Fruit fly (Drosophila melanogaster) whole organism, embryonic: Measurements from ENCODE around the gene CG43448.

Source experiments
- Ada2b ChIP-seq: fragments of 200-800 bp; sonication (Bioruptor generic); IDR thresholded peaks from 2 replicates; pipeline ENCODE4 v1.3.6; 2022; ENCODE audit warnings: missing biosample characterization, missing genetic modification characterization
- Atf3 ChIP-seq: fragments of 200-800 bp; sonication (Bioruptor generic); optimal IDR thresholded peaks from 3 replicates; lab custom pipeline; 2016; ENCODE audit warnings: missing biosample characterization, missing genetic modification characterization
- B-H2 ChIP-seq: fragments of 200-800 bp; sonication (Bioruptor generic); optimal IDR thresholded peaks from 2 replicates; lab custom pipeline; 2018; ENCODE audit warnings: missing biosample characterization, mild to moderate bottlenecking, missing genetic modification characterization
- BtbVII ChIP-seq: fragments of 200-800 bp; sonication (Bioruptor generic); optimal IDR thresholded peaks from 3 replicates; lab custom pipeline; 2017; ENCODE audit warnings: missing biosample characterization, mild to moderate bottlenecking, missing genetic modification characterization
- Bteb2 ChIP-seq: fragments of 200-800 bp; sonication (Bioruptor generic); optimal IDR thresholded peaks from 2 replicates; lab custom pipeline; 2016; ENCODE audit warnings: missing biosample characterization, missing genetic modification characterization
- CG10431 ChIP-seq: fragments of 200-800 bp; sonication (Bioruptor generic); optimal IDR thresholded peaks from 3 replicates; lab custom pipeline; 2018; ENCODE audit warnings: missing biosample characterization, mild to moderate bottlenecking, missing genetic modification characterization
- CG10462 ChIP-seq: fragments of 200-800 bp; sonication (Bioruptor generic); optimal IDR thresholded peaks from 2 replicates; lab custom pipeline; 2016; ENCODE audit warnings: missing biosample characterization, missing genetic modification characterization
- CG11085 ChIP-seq: fragments of 200-800 bp; sonication (Bioruptor generic); IDR thresholded peaks from 2 replicates; pipeline ENCODE4 v1.3.6; 2022; ENCODE audit warnings: missing biosample characterization, missing genetic modification characterization
- CG12071 ChIP-seq: fragments of 200-800 bp; sonication (Bioruptor generic); optimal IDR thresholded peaks from 3 replicates; lab custom pipeline; 2018; ENCODE audit warnings: missing biosample characterization, mild to moderate bottlenecking, missing genetic modification characterization
- CG13624 ChIP-seq: fragments of 200-800 bp; sonication (Bioruptor generic); optimal IDR thresholded peaks from 2 replicates; lab custom pipeline; 2016; ENCODE audit warnings: missing biosample characterization, missing genetic modification characterization
- CG13775 ChIP-seq: fragments of 200-800 bp; sonication (Bioruptor generic); optimal IDR thresholded peaks from 3 replicates; lab custom pipeline; 2017; ENCODE audit warnings: missing biosample characterization, mild to moderate bottlenecking, missing genetic modification characterization
- CG15514 ChIP-seq: fragments of 200-800 bp; sonication (Bioruptor generic); optimal IDR thresholded peaks from 3 replicates; lab custom pipeline; 2017; ENCODE audit warnings: missing biosample characterization, missing genetic modification characterization, mild to moderate bottlenecking, moderate library complexity, missing genetic modification reagents
- CG16813 ChIP-seq: fragments of 200-800 bp; sonication (Bioruptor generic); IDR thresholded peaks from 3 replicates; pipeline ENCODE4 v1.3.6; 2022; ENCODE audit warnings: missing biosample characterization, missing genetic modification characterization; ENCODE audit not compliant: partially characterized antibody
- CG31365 ChIP-seq: fragments of 200-800 bp; sonication (Bioruptor generic); optimal IDR thresholded peaks from 2 replicates; lab custom pipeline; 2018; ENCODE audit warnings: missing biosample characterization, mild to moderate bottlenecking, missing genetic modification characterization
- CG31441 ChIP-seq: fragments of 200-800 bp; sonication (Bioruptor generic); IDR thresholded peaks from 2 replicates; pipeline ENCODE4 v1.3.6; 2022; ENCODE audit warnings: missing biosample characterization, missing genetic modification characterization
- CG42726 ChIP-seq: fragments of 200-800 bp; sonication (Bioruptor generic); IDR thresholded peaks from 2 replicates; pipeline ENCODE4 v1.3.6; 2022; ENCODE audit warnings: missing biosample characterization, missing genetic modification characterization; ENCODE audit not compliant: partially characterized antibody
- CG4707 ChIP-seq: fragments of 200-800 bp; sonication (Bioruptor generic); optimal IDR thresholded peaks from 2 replicates; lab custom pipeline; 2018; ENCODE audit warnings: missing biosample characterization, mild to moderate bottlenecking, missing genetic modification characterization, moderate library complexity
- CG4730 ChIP-seq: fragments of 200-800 bp; sonication (Bioruptor generic); IDR thresholded peaks from 2 replicates; pipeline ENCODE4 v1.3.6; 2022; ENCODE audit warnings: missing biosample characterization, missing genetic modification characterization
- CG6854 ChIP-seq: fragments of 200-800 bp; sonication (Bioruptor generic); optimal IDR thresholded peaks from 3 replicates; lab custom pipeline; 2017; ENCODE audit warnings: missing biosample characterization, mild to moderate bottlenecking, missing genetic modification characterization
- CG8089 ChIP-seq: fragments of 200-800 bp; sonication (Bioruptor generic); optimal IDR thresholded peaks from 3 replicates; lab custom pipeline; 2016; ENCODE audit warnings: missing biosample characterization, missing genetic modification characterization
- CG8290 ChIP-seq, 3 experiments: fragments of 200-800 bp; sonication (Bioruptor generic); optimal IDR thresholded peaks; 2 replicates each; lab custom pipeline; 2016 to 2019; ENCODE audit warnings: missing biosample characterization in 3 of 3, missing genetic modification characterization in 3 of 3, mild to moderate bottlenecking in 2 of 3, moderate library complexity in 1 of 3
- CG8944 ChIP-seq: fragments of 200-800 bp; sonication (Bioruptor generic); optimal IDR thresholded peaks from 3 replicates; lab custom pipeline; 2016; ENCODE audit warnings: missing biosample characterization, missing genetic modification characterization
- Chrac-16 ChIP-seq: fragments of 200-800 bp; sonication (Bioruptor generic); optimal IDR thresholded peaks from 3 replicates; lab custom pipeline; 2016; ENCODE audit warnings: missing biosample characterization, missing genetic modification characterization
- Deaf1 ChIP-seq: fragments of 200-800 bp; optimal IDR thresholded peaks from 3 replicates; lab custom pipeline; 2019; ENCODE audit warnings: missing biosample characterization, mild to moderate bottlenecking, missing genetic modification characterization, moderate library complexity
- Drgx ChIP-seq: fragments of 200-800 bp; sonication (Bioruptor generic); IDR thresholded peaks from 2 replicates; pipeline ENCODE4 v1.3.6; 2022; ENCODE audit warnings: missing biosample characterization, missing genetic modification characterization
- Ets97D ChIP-seq: fragments of 200-800 bp; sonication (Bioruptor generic); optimal IDR thresholded peaks from 3 replicates; lab custom pipeline; 2016; ENCODE audit warnings: missing biosample characterization, missing genetic modification characterization
- Hand ChIP-seq: fragments of 200-800 bp; sonication (Bioruptor generic); optimal IDR thresholded peaks from 2 replicates; lab custom pipeline; 2017; ENCODE audit warnings: mild to moderate bottlenecking, missing biosample characterization, missing genetic modification reagents, missing genetic modification characterization
- Meics ChIP-seq: fragments of 200-800 bp; sonication (Bioruptor generic); optimal IDR thresholded peaks from 2 replicates; lab custom pipeline; 2017; ENCODE audit warnings: missing biosample characterization, mild to moderate bottlenecking, missing genetic modification characterization
- PHDP ChIP-seq: fragments of 200-800 bp; sonication (Bioruptor generic); optimal IDR thresholded peaks from 3 replicates; lab custom pipeline; 2018; ENCODE audit warnings: missing biosample characterization, mild to moderate bottlenecking, missing genetic modification characterization, moderate library complexity
- Sry-δ ChIP-seq: fragments of 200-800 bp; sonication (Bioruptor generic); optimal IDR thresholded peaks from 2 replicates; lab custom pipeline; 2016; ENCODE audit warnings: missing biosample characterization, missing genetic modification characterization
- al ChIP-seq: fragments of 200-800 bp; sonication (Bioruptor generic); IDR thresholded peaks from 2 replicates; pipeline ENCODE4 v1.3.6; 2022; ENCODE audit warnings: missing biosample characterization, missing genetic modification characterization
- ara ChIP-seq: fragments of 200-800 bp; sonication (Bioruptor generic); IDR thresholded peaks from 2 replicates; pipeline ENCODE4 v1.3.6; 2022; ENCODE audit warnings: missing biosample characterization, missing genetic modification characterization
- caup ChIP-seq: fragments of 200-800 bp; sonication (Bioruptor generic); optimal IDR thresholded peaks from 3 replicates; lab custom pipeline; 2017; ENCODE audit warnings: missing biosample characterization, mild to moderate bottlenecking, missing genetic modification characterization, moderate library complexity; ENCODE audit not compliant: severe bottlenecking
- cg ChIP-seq: fragments of 200-800 bp; sonication (Bioruptor generic); optimal IDR thresholded peaks from 3 replicates; lab custom pipeline; 2019; ENCODE audit warnings: missing biosample characterization, mild to moderate bottlenecking, missing genetic modification characterization, moderate library complexity
- crc ChIP-seq: fragments of 200-800 bp; sonication (Bioruptor generic); optimal IDR thresholded peaks from 2 replicates; lab custom pipeline; 2016; ENCODE audit warnings: missing biosample characterization, missing genetic modification characterization
- cwo ChIP-seq: fragments of 200-800 bp; sonication (Bioruptor generic); optimal IDR thresholded peaks from 3 replicates; lab custom pipeline; 2017; ENCODE audit warnings: missing biosample characterization, missing genetic modification characterization, mild to moderate bottlenecking, moderate library complexity, missing genetic modification reagents
- fd64A ChIP-seq: fragments of 200-800 bp; sonication (Bioruptor generic); optimal IDR thresholded peaks from 3 replicates; lab custom pipeline; 2018; ENCODE audit warnings: missing biosample characterization, mild to moderate bottlenecking, missing genetic modification characterization
- gce ChIP-seq: fragments of 200-800 bp; sonication (Bioruptor generic); IDR thresholded peaks from 3 replicates; pipeline ENCODE4 v1.3.6; 2022; ENCODE audit warnings: missing biosample characterization, missing genetic modification characterization
- gsb ChIP-seq: fragments of 200-800 bp; sonication (Bioruptor generic); IDR thresholded peaks from 2 replicates; pipeline ENCODE4 v1.3.6; 2022; ENCODE audit warnings: missing biosample characterization, missing genetic modification characterization
- h ChIP-seq: fragments of >200 bp; optimal IDR thresholded peaks from 2 replicates; lab custom pipeline; 2017
- hb ChIP-seq: fragments of 200-800 bp; sonication (Bioruptor generic); IDR thresholded peaks from 3 replicates; pipeline ENCODE4 v1.3.6; 2022; ENCODE audit warnings: missing biosample characterization, missing genetic modification characterization; ENCODE audit not compliant: partially characterized antibody
- her ChIP-seq: fragments of 200-800 bp; sonication (Bioruptor generic); optimal IDR thresholded peaks from 2 replicates; lab custom pipeline; 2016; ENCODE audit warnings: missing biosample characterization, missing genetic modification characterization
- lbe ChIP-seq: fragments of 200-800 bp; sonication (Bioruptor generic); optimal IDR thresholded peaks from 2 replicates; lab custom pipeline; 2016; ENCODE audit warnings: missing biosample characterization, mild to moderate bottlenecking, missing genetic modification characterization
- nerfin-2 ChIP-seq: fragments of 200-800 bp; sonication (Bioruptor generic); IDR thresholded peaks from 2 replicates; pipeline ENCODE4 v1.3.6; 2022; ENCODE audit warnings: missing biosample characterization, missing genetic modification characterization; ENCODE audit not compliant: partially characterized antibody
- salm ChIP-seq: fragments of 200-800 bp; sonication (Bioruptor generic); optimal IDR thresholded peaks from 2 replicates; lab custom pipeline; 2018; ENCODE audit warnings: missing biosample characterization, mild to moderate bottlenecking, missing genetic modification characterization
- seq ChIP-seq: fragments of 200-800 bp; sonication (Bioruptor generic); IDR thresholded peaks from 2 replicates; pipeline ENCODE4 v1.3.6; 2022; ENCODE audit warnings: missing biosample characterization, missing genetic modification characterization
- tgo ChIP-seq: fragments of 200-800 bp; sonication (Bioruptor generic); IDR thresholded peaks from 3 replicates; pipeline ENCODE4 v1.3.6; 2022; ENCODE audit warnings: missing biosample characterization, missing genetic modification characterization
- wor ChIP-seq: fragments of 200-800 bp; sonication (Bioruptor generic); IDR thresholded peaks from 2 replicates; pipeline ENCODE4 v1.3.6; 2022; ENCODE audit warnings: missing biosample characterization, missing genetic modification characterization

The CG43448 gene

DNA sequence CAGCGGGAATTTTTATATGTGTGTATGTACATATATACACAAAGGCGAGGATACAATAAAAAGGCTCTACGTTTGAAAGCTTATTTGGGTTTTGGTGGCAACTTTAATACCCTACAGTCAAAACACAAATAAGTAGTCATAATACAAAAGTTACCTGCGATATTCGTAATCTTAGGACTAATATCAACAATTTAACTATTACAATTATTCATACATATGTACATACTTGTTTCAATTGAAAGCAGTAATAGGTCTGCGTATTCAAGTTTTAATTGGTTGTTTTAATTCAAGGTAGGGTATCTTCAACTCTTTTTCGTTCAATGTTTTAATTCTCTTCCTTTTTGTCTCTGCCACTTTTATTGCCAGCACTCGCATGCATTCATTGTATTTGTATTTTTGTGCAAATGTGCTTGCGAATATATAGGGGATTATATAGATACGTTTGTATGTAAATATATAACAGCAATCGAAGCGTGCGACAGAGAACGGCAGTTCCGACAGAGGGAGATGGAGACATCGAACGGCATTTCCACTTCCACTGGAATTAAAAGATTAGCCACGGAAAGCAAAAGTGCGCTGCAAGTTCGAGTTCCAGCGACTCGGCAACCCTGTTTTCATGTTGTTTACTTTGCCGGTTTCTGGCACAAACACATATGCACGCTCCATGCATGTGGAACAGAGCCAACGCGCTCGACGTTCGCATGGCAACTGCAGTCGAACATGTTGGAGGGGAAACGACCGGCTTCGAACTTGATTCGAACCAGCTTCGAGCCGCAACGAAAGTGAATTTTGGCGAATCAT lies 39.1 kb upstream of the CG43448 start (continued):
- TF ChIP-seq Drgx (GFP tag; lab: Robert Waterston, UW) (peak; percentile 73), CG12071 (peak; percentile 56), cwo (GFP tag; lab: Kevin White, UChicago) (no peak), CG8290 (GFP tag; optimal IDR thresholded peaks at IDR 0.05; lab: Kevin White, UChicago) (peak; percentile 42), CG8290 (tag; optimal IDR thresholded peaks at IDR 0.05; lab: Kevin White, UChicago) (peak in 1 of 2 experiments; percentile 76), Bteb2 (GFP tag; lab: Kevin White, UChicago) (no peak), her (GFP tag; lab: Kevin White, UChicago) (peak; percentile 42), CG15514 (GFP tag; lab: Kevin White, UChicago) (peak; percentile 24), ara (0 out of 2 replicates have a peak, but pooled peaks have one; percentile 43), al (GFP tag; lab: Robert Waterston, UW) (no peak), CG16813 (no peak), gsb (no peak), CG8944 (GFP tag; lab: Kevin White, UChicago) (peak; percentile 30), cg (GFP tag; lab: Kevin White, UChicago) (peak; percentile 80), Meics (GFP tag; lab: Kevin White, UChicago) (peak; percentile 43), CG42726 (GFP tag; lab: Robert Waterston, UW) (0 out of 2 replicates have a peak, but pooled peaks have one; percentile 8), salm (tag; lab: Kevin White, UChicago) (no peak), CG10462 (GFP tag; lab: Kevin White, UChicago) (peak; percentile 13), CG13775 (GFP tag; lab: Kevin White, UChicago) (peak; percentile 32), Deaf1 (tag; lab: Kevin White, UChicago) (peak; percentile 22), Chrac-16 (GFP tag; lab: Kevin White, UChicago) (peak; percentile 29), B-H2 (GFP tag; lab: Kevin White, UChicago) (no peak), Ada2b (0 out of 2 replicates have a peak, but pooled peaks have one; percentile 43), CG4707 (GFP tag; lab: Kevin White, UChicago) (peak; percentile 6), crc (GFP tag; lab: Kevin White, UChicago) (peak; percentile 23), CG13624 (peak; percentile 50), nerfin-2 (GFP tag; lab: Robert Waterston, UW) (no peak), PHDP (tag; lab: Kevin White, UChicago) (peak; percentile 53), gce (GFP tag; lab: Robert Waterston, UW) (0 out of 3 replicates have a peak, but pooled peaks have one; percentile 29), CG11085 (GFP tag; lab: Robert Waterston, UW) (no peak), Ets97D (peak; percentile 24), Hand (no peak), h (lab: Kevin White, UChicago) (no peak), CG6854 (GFP tag; lab: Kevin White, UChicago) (no peak), CG8089 (peak; percentile 38), seq (GFP tag; lab: Robert Waterston, UW) (peak; percentile 54; the same call in 1 of the 2 replicates), CG31441 (GFP tag; lab: Robert Waterston, UW) (no peak; the same call in 1 of the 2 replicates), lbe (peak; percentile 49), Atf3 (GFP tag; lab: Kevin White, UChicago) (no peak), wor (no peak), fd64A (GFP tag; lab: Kevin White, UChicago) (peak; percentile 25), hb (GFP tag; lab: Robert Waterston, UW) (no peak), caup (GFP tag; lab: Kevin White, UChicago) (peak; percentile 59), Sry-δ (GFP tag; lab: Kevin White, UChicago) (no peak), CG31365 (tag; lab: Kevin White, UChicago) (no peak), tgo (GFP tag; lab: Robert Waterston, UW) (0 out of 3 replicates have a peak, but pooled peaks have one; percentile 36), CG4730 (GFP tag; lab: Robert Waterston, UW) (no peak), CG10431 (GFP tag; lab: Kevin White, UChicago) (peak; percentile 44), BtbVII (GFP tag; lab: Kevin White, UChicago) (no peak)
